Fruit fly (Drosophila melanogaster): Measurements from ENCODE around the gene CG7920.

CG7920 gene

dm6 chr3R:30062543-30062942 lies 47.5 kb upstream of the CG7920 start (continued):
- TF ChIP-seq CG12942 (GFP tag; optimal IDR thresholded peaks at IDR 0.05), result no peak
- TF ChIP-seq mirr (GFP tag; optimal IDR thresholded peaks at IDR 0.05), result peak; percentile 79
- no peak for TF ChIP-seq phol (tag; optimal IDR thresholded peaks at IDR 0.05)
- peak; percentile 18 for TF ChIP-seq cad (GFP tag; optimal IDR thresholded peaks at IDR 0.05)
- no peak for TF ChIP-seq wek (GFP tag; optimal IDR thresholded peaks at IDR 0.05)
- peak; percentile 31 for TF ChIP-seq grn (GFP tag; optimal IDR thresholded peaks at IDR 0.05)
- no peak for TF ChIP-seq CG12659 (GFP tag; optimal IDR thresholded peaks at IDR 0.05)
- TF ChIP-seq fd64A (GFP tag; optimal IDR thresholded peaks at IDR 0.05), result no peak
- TF ChIP-seq CG17328 (GFP tag; IDR thresholded peaks at IDR 0.05), result 0 out of 2 replicates have a peak, but pooled peaks have one; percentile 22
- peak; percentile 58; the same call in 1 of the 2 replicates for TF ChIP-seq ham (GFP tag; IDR thresholded peaks at IDR 0.05)
- no peak for TF ChIP-seq bowl (GFP tag; IDR thresholded peaks at IDR 0.05)
- TF ChIP-seq CG3847 (GFP tag; IDR thresholded peaks at IDR 0.05), result no peak
- TF ChIP-seq TFAM (GFP tag; optimal IDR thresholded peaks at IDR 0.05), result no peak
- TF ChIP-seq CG11398 (GFP tag; optimal IDR thresholded peaks at IDR 0.05), result no peak
- peak in 1 of 2 experiments; percentile 18 for TF ChIP-seq Pdp1 (GFP tag; optimal IDR thresholded peaks at IDR 0.05)
- TF ChIP-seq BtbVII (GFP tag; optimal IDR thresholded peaks at IDR 0.05), result peak; percentile 18
- TF ChIP-seq Ada2b (GFP tag; IDR thresholded peaks at IDR 0.05), result 0 out of 2 replicates have a peak, but pooled peaks have one; percentile 11
- TF ChIP-seq chif (GFP tag; optimal IDR thresholded peaks at IDR 0.05), result no peak
- TF ChIP-seq Nf-YB (GFP tag; optimal IDR thresholded peaks at IDR 0.05), result no peak
- no peak for TF ChIP-seq CG3281 (GFP tag; optimal IDR thresholded peaks at IDR 0.05)
- no peak for TF ChIP-seq sd (tag; optimal IDR thresholded peaks at IDR 0.05)
- TF ChIP-seq Sox102F (GFP tag; optimal IDR thresholded peaks at IDR 0.05), result no peak
- TF ChIP-seq Hsf (GFP tag; optimal IDR thresholded peaks at IDR 0.05), result no peak
- TF ChIP-seq sens (GFP tag), result no peak
- TF ChIP-seq Ets97D (GFP tag; optimal IDR thresholded peaks at IDR 0.05), result no peak
- peak; percentile 12 for TF ChIP-seq CG6854 (GFP tag; optimal IDR thresholded peaks at IDR 0.05)
- no peak for TF ChIP-seq CG4404 (GFP tag; IDR thresholded peaks at IDR 0.05)
- TF ChIP-seq CG15696 (tag; optimal IDR thresholded peaks at IDR 0.05), result no peak
- no peak for TF ChIP-seq lbe (GFP tag; optimal IDR thresholded peaks at IDR 0.05)
- peak; percentile 20; the same call in 1 of the 2 replicates for TF ChIP-seq CG10321 (GFP tag; IDR thresholded peaks at IDR 0.05)
- TF ChIP-seq grau (tag; optimal IDR thresholded peaks at IDR 0.05), result no peak
- TF ChIP-seq CG32532 (GFP tag; IDR thresholded peaks at IDR 0.05), result peak; percentile 23; the same call in 1 of the 2 replicates
- TF ChIP-seq luna (GFP tag; optimal IDR thresholded peaks at IDR 0.05), result no peak
- TF ChIP-seq CG10979 (tag; optimal IDR thresholded peaks at IDR 0.05), result no peak
- TF ChIP-seq twi (tag; optimal IDR thresholded peaks at IDR 0.05), result no peak
- no peak for TF ChIP-seq salm (tag; optimal IDR thresholded peaks at IDR 0.05)
- no peak for TF ChIP-seq CG3163 (GFP tag; optimal IDR thresholded peaks at IDR 0.05)
- TF ChIP-seq CG11456 (GFP tag; IDR thresholded peaks at IDR 0.05), result no peak
- peak; percentile 1 for TF ChIP-seq caup (GFP tag; optimal IDR thresholded peaks at IDR 0.05; ENCODE audit: severe bottlenecking)
- no peak for TF ChIP-seq CG8290 (GFP tag; optimal IDR thresholded peaks at IDR 0.05)
- TF ChIP-seq CG8290 (tag; optimal IDR thresholded peaks at IDR 0.05), result peak in 1 of 2 experiments; percentile 22
- no peak for TF ChIP-seq onecut (GFP tag; IDR thresholded peaks at IDR 0.05)
- TF ChIP-seq Adf1 (GFP tag; IDR thresholded peaks at IDR 0.05), result peak; percentile 17; the same call in 1 of the 2 replicates
- no peak for TF ChIP-seq lilli (GFP tag; optimal IDR thresholded peaks at IDR 0.05)
- TF ChIP-seq Dp (GFP tag; optimal IDR thresholded peaks at IDR 0.05), result no peak
- TF ChIP-seq CG31365 (tag; optimal IDR thresholded peaks at IDR 0.05), result no peak
- no peak for TF ChIP-seq hb (GFP tag; IDR thresholded peaks at IDR 0.05; ENCODE audit: partially characterized antibody)
- TF ChIP-seq CG5953 (GFP tag; IDR thresholded peaks at IDR 0.05), result peak; percentile 10; the same call in 1 of the 2 replicates
- TF ChIP-seq ato (GFP tag; IDR thresholded peaks at IDR 0.05; ENCODE audit: partially characterized antibody), result no peak
- TF ChIP-seq HmgZ (tag; optimal IDR thresholded peaks at IDR 0.05), result peak; percentile 24
- no peak for TF ChIP-seq Lim3 (GFP tag; IDR thresholded peaks at IDR 0.05)
- TF ChIP-seq GATAe (GFP tag; conservative IDR thresholded peaks at IDR 0.05), result peak; percentile 94
